Worm (Caenorhabditis elegans): Measurements from ENCODE around the gene smex-2.

- TF ChIP-seq dao-5 (tag; optimal IDR thresholded peaks at IDR 0.05) (no peak), him-1 (tag; optimal IDR thresholded peaks at IDR 0.05) (no peak), W03F9.2 (tag; optimal IDR thresholded peaks at IDR 0.05) (no peak)
These were observed 8.1 kb upstream of the smex-2 start for ce11 chrX:2047208-2047946.
